Fruit fly (Drosophila melanogaster): Measurements from ENCODE around the gene Rbp1.

Gene Rbp1

DNA sequence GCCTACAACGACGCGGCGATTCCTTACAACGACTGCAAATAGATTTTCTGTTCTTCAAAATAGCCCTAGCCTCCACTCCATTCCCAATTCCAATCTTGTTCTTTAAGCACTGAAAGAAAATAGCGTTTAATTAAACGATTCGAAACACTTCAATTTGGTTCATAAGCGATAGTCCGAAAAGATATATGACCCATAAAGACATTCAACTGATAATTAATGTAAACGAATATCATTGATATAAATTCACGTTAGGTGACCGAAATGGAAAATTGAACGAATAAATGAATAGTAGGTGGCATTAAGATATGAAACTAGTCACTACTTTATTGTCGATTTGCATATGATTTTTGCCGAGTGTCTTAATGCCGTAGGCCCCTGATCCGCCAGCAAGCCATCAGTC is 45.6 kb downstream of the Rbp1 start:
- TF ChIP-seq bsh (GFP tag; optimal IDR thresholded peaks at IDR 0.05) (peak in 1 of 2 experiments; percentile 40), zen2 (GFP tag; IDR thresholded peaks at IDR 0.05; ENCODE audit: partially characterized antibody) (no peak), trh (GFP tag; optimal IDR thresholded peaks at IDR 0.05) (no peak), nom (GFP tag; optimal IDR thresholded peaks at IDR 0.05) (peak; percentile 11), CG3065 (GFP tag; optimal IDR thresholded peaks at IDR 0.05) (no peak)

DNA sequence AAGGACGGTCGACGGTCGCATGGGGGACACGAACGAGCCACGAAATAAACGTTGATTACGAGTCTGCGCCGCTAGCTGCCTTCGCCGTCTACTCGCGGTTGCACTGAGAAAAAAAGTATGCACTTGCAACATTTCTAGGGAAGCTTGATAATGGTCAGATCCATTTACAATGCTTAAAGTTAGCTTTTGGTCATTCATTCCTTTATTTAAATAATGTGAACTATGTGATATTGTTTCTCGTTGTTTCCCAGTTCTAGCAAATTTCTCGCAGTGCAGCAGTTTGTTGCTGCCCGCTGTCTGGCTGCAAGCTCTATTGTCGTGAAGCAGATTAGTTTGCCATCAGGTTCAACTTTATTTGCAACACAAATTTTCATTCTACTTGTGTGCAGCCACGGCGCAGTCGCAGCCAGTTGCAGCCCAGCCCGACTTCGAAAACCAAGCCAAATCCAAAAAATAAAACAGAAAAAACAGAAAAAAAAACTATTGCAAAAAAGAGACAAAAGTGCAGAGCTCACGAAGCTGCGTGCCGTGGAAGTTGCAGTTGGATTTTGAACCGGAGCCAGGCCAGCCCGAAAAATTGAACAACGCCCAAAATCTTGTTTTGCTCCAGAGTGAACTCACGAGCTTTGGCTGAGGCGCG is 48.5 kb downstream of the Rbp1 start:
- TF ChIP-seq CG10979 (tag; optimal IDR thresholded peaks at IDR 0.05), result peak; percentile 27
- no peak for TF ChIP-seq caup (GFP tag; optimal IDR thresholded peaks at IDR 0.05; ENCODE audit: severe bottlenecking)
- no peak for TF ChIP-seq row (GFP tag; IDR thresholded peaks at IDR 0.05)
- TF ChIP-seq hth (optimal IDR thresholded peaks at IDR 0.05), result no peak
- no peak for TF ChIP-seq her (GFP tag; optimal IDR thresholded peaks at IDR 0.05)
- TF ChIP-seq CG14441 (GFP tag; IDR thresholded peaks at IDR 0.05), result no peak
- TF ChIP-seq dmrt11E (tag; optimal IDR thresholded peaks at IDR 0.05), result no peak
- no peak for TF ChIP-seq CG3281 (GFP tag; optimal IDR thresholded peaks at IDR 0.05)
- no peak for TF ChIP-seq unc-4 (GFP tag; IDR thresholded peaks at IDR 0.05; ENCODE audit: partially characterized antibody)
- no peak for TF ChIP-seq CG1603 (tag; optimal IDR thresholded peaks at IDR 0.05)
- TF ChIP-seq crc (GFP tag; optimal IDR thresholded peaks at IDR 0.05), result no peak
- no peak for TF ChIP-seq jigr1 (GFP tag; IDR thresholded peaks at IDR 0.05)
- TF ChIP-seq Elba2 (GFP tag; optimal IDR thresholded peaks at IDR 0.05), result no peak
- no peak for TF ChIP-seq tup (GFP tag; optimal IDR thresholded peaks at IDR 0.05)
- TF ChIP-seq CG10431 (GFP tag; optimal IDR thresholded peaks at IDR 0.05), result no peak
- TF ChIP-seq ro (GFP tag; IDR thresholded peaks at IDR 0.05), result no peak
- no peak for TF ChIP-seq prd (optimal IDR thresholded peaks at IDR 0.05)
- peak; percentile 47; the same call in 2 of the 3 replicates for TF ChIP-seq prd (GFP tag; IDR thresholded peaks at IDR 0.05)
- TF ChIP-seq Abd-B (GFP tag; optimal IDR thresholded peaks at IDR 0.05), result peak; percentile 8
- no peak for TF ChIP-seq gfzf (GFP tag; optimal IDR thresholded peaks at IDR 0.05)
- TF ChIP-seq chn (GFP tag; optimal IDR thresholded peaks at IDR 0.05), result no peak
- TF ChIP-seq CG16813 (GFP tag; IDR thresholded peaks at IDR 0.05; ENCODE audit: partially characterized antibody), result no peak
- TF ChIP-seq nau (GFP tag; optimal IDR thresholded peaks at IDR 0.05), result no peak
- TF ChIP-seq ash1 (GFP tag; optimal IDR thresholded peaks at IDR 0.05), result no peak
- no peak for TF ChIP-seq so (GFP tag; IDR thresholded peaks at IDR 0.05)
- TF ChIP-seq Hr51 (GFP tag; optimal IDR thresholded peaks at IDR 0.05), result no peak
- TF ChIP-seq fru (optimal IDR thresholded peaks at IDR 0.05), result no peak
- TF ChIP-seq Atf-2 (GFP tag; optimal IDR thresholded peaks at IDR 0.05), result no peak
- no peak for TF ChIP-seq Dip3 (GFP tag; optimal IDR thresholded peaks at IDR 0.05)
- no peak for TF ChIP-seq CG4404 (GFP tag; IDR thresholded peaks at IDR 0.05)
- no peak for TF ChIP-seq Hr39 (optimal IDR thresholded peaks at IDR 0.05)
- no peak for TF ChIP-seq crol (GFP tag; IDR thresholded peaks at IDR 0.05)
- no peak for TF ChIP-seq CG7745 (tag; optimal IDR thresholded peaks at IDR 0.05)
- no peak for TF ChIP-seq CG17186 (GFP tag; optimal IDR thresholded peaks at IDR 0.05)
- TF ChIP-seq Mad (GFP tag; optimal IDR thresholded peaks at IDR 0.05), result no peak
- TF ChIP-seq CG12299 (tag; optimal IDR thresholded peaks at IDR 0.05), result no peak
- no peak for TF ChIP-seq pfk (GFP tag; optimal IDR thresholded peaks at IDR 0.05)
- no peak for TF ChIP-seq CG3847 (GFP tag; IDR thresholded peaks at IDR 0.05)
- no peak for TF ChIP-seq HHEX (GFP tag; optimal IDR thresholded peaks at IDR 0.05)
- no peak for TF ChIP-seq CG15073 (GFP tag; optimal IDR thresholded peaks at IDR 0.05)
- no peak for TF ChIP-seq Sox100B (GFP tag; optimal IDR thresholded peaks at IDR 0.05)
- no peak for TF ChIP-seq D (optimal IDR thresholded peaks at IDR 0.05)
- no peak for TF ChIP-seq D (GFP tag; optimal IDR thresholded peaks at IDR 0.05)
- no peak for TF ChIP-seq tgo (GFP tag; IDR thresholded peaks at IDR 0.05)
- TF ChIP-seq sob (GFP tag; IDR thresholded peaks at IDR 0.05), result no peak
